Fruit fly (Drosophila melanogaster): ENCODE measurements around the gene RhoGAP102A.
A peak's percentile ranks its signal among the peaks of the same experiment; 100 is the strongest.

Gene RhoGAP102A

DNA sequence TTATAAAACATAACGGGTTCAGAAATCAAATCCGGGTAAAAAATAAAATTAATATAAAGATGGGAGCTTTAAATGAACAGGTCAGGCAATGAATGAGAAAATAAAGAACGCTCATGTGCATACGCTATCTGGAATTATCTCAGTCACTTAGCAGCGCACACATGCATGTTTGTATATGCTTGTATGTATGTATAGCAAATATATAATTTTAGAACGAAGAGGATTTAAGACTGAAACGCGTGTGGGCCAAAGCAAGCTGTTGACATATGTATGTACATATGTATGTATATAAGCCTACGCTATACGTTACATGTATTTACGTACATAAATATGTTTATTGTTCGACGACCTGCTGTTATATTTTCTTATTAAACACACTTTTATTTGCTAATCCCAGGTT lies 29.0 kb upstream of the RhoGAP102A start:
- TF ChIP-seq h (GFP tag; optimal IDR thresholded peaks at IDR 0.05) (no peak), Hnf4 (GFP tag; optimal IDR thresholded peaks at IDR 0.05) (peak; percentile 16)

DNA sequence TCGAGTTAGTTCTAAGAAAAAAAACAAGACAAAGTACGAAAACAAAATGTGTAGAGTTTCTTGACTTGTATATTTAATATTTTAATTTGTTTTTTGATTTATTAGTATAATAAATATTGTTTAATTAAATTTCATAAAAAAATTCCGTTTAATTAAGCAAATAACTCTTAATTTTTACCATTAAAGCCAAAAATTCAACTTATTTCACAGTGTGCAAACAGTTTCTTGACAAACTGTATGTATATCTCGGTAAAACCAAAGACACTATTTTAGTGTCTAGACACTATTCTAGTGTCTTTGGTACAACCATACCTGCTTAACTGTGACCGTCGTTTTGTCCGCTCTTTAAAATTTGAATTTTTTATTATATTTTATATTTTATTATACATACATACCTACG lies 28.0 kb upstream of the RhoGAP102A start:
- TF ChIP-seq Abd-B (GFP tag; optimal IDR thresholded peaks at IDR 0.05) (no peak), Vsx2 (GFP tag; optimal IDR thresholded peaks at IDR 0.05; ENCODE audit: partially characterized antibody) (no peak), Hr83 (GFP tag; optimal IDR thresholded peaks at IDR 0.05; ENCODE audit: poor library complexity, severe bottlenecking) (no peak), woc (GFP tag; optimal IDR thresholded peaks at IDR 0.05) (no peak)

dm6 chr4:227648-228047 lies 27.1 kb upstream of the RhoGAP102A start, which contains the start of the genes CG31999 and yellow-h:
Gene CG31999 (minus strand): TSS chr4:227748.
Gene yellow-h (plus strand): TSS chr4:227922.
- TF ChIP-seq pan (optimal IDR thresholded peaks at IDR 0.05) (peak; percentile 23), N (GFP tag; optimal IDR thresholded peaks at IDR 0.05) (no peak)

DNA sequence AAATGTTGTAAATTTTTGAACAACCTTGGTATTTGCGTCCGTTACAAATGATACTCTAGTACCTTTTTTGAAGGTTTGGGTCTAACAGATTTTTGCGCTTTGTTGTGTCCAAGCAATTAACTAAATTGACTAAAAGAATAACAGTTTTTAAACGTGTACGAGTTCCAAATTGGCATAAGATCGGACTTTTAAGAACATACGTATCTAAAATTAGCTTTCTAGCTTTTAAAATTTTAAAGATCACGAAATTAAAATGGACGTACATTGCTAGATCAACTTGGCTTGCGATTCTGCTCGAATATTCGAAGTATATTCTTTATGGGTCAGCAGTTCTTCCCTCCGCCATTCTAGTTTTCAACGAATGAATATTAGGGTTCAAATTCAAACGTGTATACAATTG lies 24.4 kb upstream of the RhoGAP102A start, which contains the start of gene CG1674:
Gene CG1674 (plus strand): TSS at position 301 of the 400 bp plus-strand sequence.
- no peak for TF ChIP-seq h (GFP tag; optimal IDR thresholded peaks at IDR 0.05)
- TF ChIP-seq ey (GFP tag; optimal IDR thresholded peaks at IDR 0.05), result no peak
- TF ChIP-seq pan (optimal IDR thresholded peaks at IDR 0.05), result no peak
- TF ChIP-seq GATAd (GFP tag; optimal IDR thresholded peaks at IDR 0.05), result no peak
- TF ChIP-seq dl (GFP tag; optimal IDR thresholded peaks at IDR 0.05; ENCODE audit: insufficient read depth in 1 of 2, partially characterized antibody in 2 of 2), result no peak
- no peak for TF ChIP-seq rgr (GFP tag; optimal IDR thresholded peaks at IDR 0.05)
- no peak for TF ChIP-seq psq (GFP tag; optimal IDR thresholded peaks at IDR 0.05)
- TF ChIP-seq OdsH (GFP tag; optimal IDR thresholded peaks at IDR 0.05), result no peak
- no peak for TF ChIP-seq Hnf4 (GFP tag; optimal IDR thresholded peaks at IDR 0.05)

dm6 chr4:231185-231584 lies 23.6 kb upstream of the RhoGAP102A start:
- TF ChIP-seq Dif (GFP tag; optimal IDR thresholded peaks at IDR 0.05; ENCODE audit: partially characterized antibody) (no peak), Sp1 (GFP tag; optimal IDR thresholded peaks at IDR 0.05) (no peak), sv (GFP tag; optimal IDR thresholded peaks at IDR 0.05) (no peak), fru (GFP tag; optimal IDR thresholded peaks at IDR 0.05) (no peak), h (GFP tag; optimal IDR thresholded peaks at IDR 0.05) (no peak)

dm6 chr4:238400-238799 lies 16.4 kb upstream of the RhoGAP102A start:
- TF ChIP-seq h (GFP tag; optimal IDR thresholded peaks at IDR 0.05), result no peak
- TF ChIP-seq foxo (GFP tag; optimal IDR thresholded peaks at IDR 0.05), result no peak
- no peak for TF ChIP-seq Hr83 (GFP tag; optimal IDR thresholded peaks at IDR 0.05; ENCODE audit: poor library complexity, severe bottlenecking)
- TF ChIP-seq Abd-B (GFP tag; optimal IDR thresholded peaks at IDR 0.05), result no peak
- TF ChIP-seq woc (GFP tag; optimal IDR thresholded peaks at IDR 0.05), result no peak
- no peak for TF ChIP-seq Hr78 (GFP tag; optimal IDR thresholded peaks at IDR 0.05)
- no peak for TF ChIP-seq CrebA (GFP tag; optimal IDR thresholded peaks at IDR 0.05; ENCODE audit: borderline replicate concordance)
- no peak for TF ChIP-seq N (GFP tag; optimal IDR thresholded peaks at IDR 0.05)
- TF ChIP-seq dsf (GFP tag; optimal IDR thresholded peaks at IDR 0.05; ENCODE audit: borderline replicate concordance), result no peak
- no peak for TF ChIP-seq rgr (GFP tag; optimal IDR thresholded peaks at IDR 0.05)
- TF ChIP-seq HLH106 (tag; optimal IDR thresholded peaks at IDR 0.05), result no peak
- no peak for TF ChIP-seq sage (GFP tag; optimal IDR thresholded peaks at IDR 0.05)
- no peak for TF ChIP-seq dmrt93B (GFP tag; optimal IDR thresholded peaks at IDR 0.05)

- TF ChIP-seq Hnf4 (GFP tag; optimal IDR thresholded peaks at IDR 0.05), result no peak
- TF ChIP-seq GATAd (GFP tag; optimal IDR thresholded peaks at IDR 0.05), result no peak
- TF ChIP-seq N (GFP tag; optimal IDR thresholded peaks at IDR 0.05), result no peak
- TF ChIP-seq foxo (GFP tag; optimal IDR thresholded peaks at IDR 0.05), result no peak
- TF ChIP-seq CrebA (GFP tag; optimal IDR thresholded peaks at IDR 0.05; ENCODE audit: borderline replicate concordance), result no peak
- no peak for TF ChIP-seq Abd-B (GFP tag; optimal IDR thresholded peaks at IDR 0.05)
- TF ChIP-seq dmrt93B (GFP tag; optimal IDR thresholded peaks at IDR 0.05), result no peak
- no peak for TF ChIP-seq HLH106 (tag; optimal IDR thresholded peaks at IDR 0.05)
- no peak for TF ChIP-seq OdsH (GFP tag; optimal IDR thresholded peaks at IDR 0.05)
- no peak for TF ChIP-seq jim (GFP tag; optimal IDR thresholded peaks at IDR 0.05)
- no peak for TF ChIP-seq woc (GFP tag; optimal IDR thresholded peaks at IDR 0.05)
- no peak for TF ChIP-seq Dif (GFP tag; optimal IDR thresholded peaks at IDR 0.05; ENCODE audit: partially characterized antibody)
- no peak for TF ChIP-seq sage (GFP tag; optimal IDR thresholded peaks at IDR 0.05)
These were observed 13.9 kb upstream of the RhoGAP102A start for dm6 chr4:240850-241249.

Data from whole organism, wandering third instar larva.